Fruit fly (Drosophila melanogaster) whole organism, embryonic: ENCODE results near the gene CG10628.

Source experiments
- Antp ChIP-seq: fragments of 200-800 bp; sonication (Bioruptor generic); optimal IDR thresholded peaks from 3 replicates; lab custom pipeline; 2016; ENCODE audit warnings: missing biosample characterization, missing genetic modification characterization
- Atf3 ChIP-seq: fragments of 200-800 bp; sonication (Bioruptor generic); optimal IDR thresholded peaks from 3 replicates; lab custom pipeline; 2016; ENCODE audit warnings: missing biosample characterization, missing genetic modification characterization
- Bteb2 ChIP-seq: fragments of 200-800 bp; sonication (Bioruptor generic); optimal IDR thresholded peaks from 2 replicates; lab custom pipeline; 2016; ENCODE audit warnings: missing biosample characterization, missing genetic modification characterization
- CG10274 ChIP-seq: fragments of 200-800 bp; sonication (Bioruptor generic); optimal IDR thresholded peaks from 3 replicates; lab custom pipeline; 2017; ENCODE audit warnings: missing biosample characterization, mild to moderate bottlenecking, missing genetic modification characterization
- CG11504 ChIP-seq: fragments of 200-800 bp; sonication (Bioruptor generic); optimal IDR thresholded peaks from 3 replicates; lab custom pipeline; 2019; ENCODE audit warnings: missing biosample characterization, mild to moderate bottlenecking, missing genetic modification characterization, moderate library complexity
- CG11723 ChIP-seq: fragments of 200-800 bp; sonication (Bioruptor generic); optimal IDR thresholded peaks from 2 replicates; lab custom pipeline; 2017; ENCODE audit warnings: missing biosample characterization, mild to moderate bottlenecking, missing genetic modification characterization
- CG12155 ChIP-seq: fragments of 200-800 bp; sonication (Bioruptor generic); optimal IDR thresholded peaks from 3 replicates; lab custom pipeline; 2016; ENCODE audit warnings: missing biosample characterization, missing genetic modification characterization
- CG13287 ChIP-seq: fragments of 200-800 bp; sonication (Bioruptor generic); IDR thresholded peaks from 2 replicates; pipeline ENCODE4 v1.3.6; 2022; ENCODE audit warnings: missing biosample characterization, missing genetic modification characterization; ENCODE audit not compliant: partially characterized antibody
- CG15479 ChIP-seq: fragments of 200-800 bp; sonication (Bioruptor generic); optimal IDR thresholded peaks from 3 replicates; lab custom pipeline; 2019; ENCODE audit warnings: missing biosample characterization, mild to moderate bottlenecking, missing genetic modification characterization, moderate library complexity
- CG15696 ChIP-seq: fragments of 200-800 bp; sonication (Bioruptor generic); optimal IDR thresholded peaks from 2 replicates; lab custom pipeline; 2019; ENCODE audit warnings: missing biosample characterization, mild to moderate bottlenecking, missing genetic modification characterization, moderate library complexity
- CG1603 ChIP-seq: fragments of 200-800 bp; sonication (Bioruptor generic); optimal IDR thresholded peaks from 2 replicates; lab custom pipeline; 2019; ENCODE audit warnings: missing biosample characterization, mild to moderate bottlenecking, missing genetic modification characterization, moderate library complexity
- CG17385 ChIP-seq: fragments of 200-800 bp; sonication (Bioruptor generic); optimal IDR thresholded peaks from 3 replicates; lab custom pipeline; 2018; ENCODE audit warnings: missing biosample characterization, mild to moderate bottlenecking, missing genetic modification characterization
- CG1792 ChIP-seq: fragments of 200-800 bp; sonication (Bioruptor generic); optimal IDR thresholded peaks from 2 replicates; lab custom pipeline; 2016; ENCODE audit warnings: missing biosample characterization, missing genetic modification characterization
- CG18619 ChIP-seq: fragments of 200-800 bp; sonication (Bioruptor generic); optimal IDR thresholded peaks from 3 replicates; lab custom pipeline; 2017; ENCODE audit warnings: missing biosample characterization, mild to moderate bottlenecking, missing genetic modification characterization
- CG33557 ChIP-seq: fragments of 200-800 bp; sonication (Bioruptor generic); optimal IDR thresholded peaks from 2 replicates; lab custom pipeline; 2019; ENCODE audit warnings: missing biosample characterization, mild to moderate bottlenecking, missing genetic modification characterization, moderate library complexity
- CG34422 ChIP-seq: fragments of 200-800 bp; sonication (Bioruptor generic); IDR thresholded peaks from 3 replicates; pipeline ENCODE4 v1.3.6; 2022; ENCODE audit warnings: missing biosample characterization, missing genetic modification characterization
- CG42726 ChIP-seq: fragments of 200-800 bp; sonication (Bioruptor generic); IDR thresholded peaks from 2 replicates; pipeline ENCODE4 v1.3.6; 2022; ENCODE audit warnings: missing biosample characterization, missing genetic modification characterization; ENCODE audit not compliant: partially characterized antibody
- CG4282 ChIP-seq: fragments of 200-800 bp; sonication (Bioruptor generic); optimal IDR thresholded peaks from 2 replicates; lab custom pipeline; 2016; ENCODE audit warnings: missing biosample characterization, missing genetic modification characterization
- CG6175 ChIP-seq: fragments of 200-800 bp; sonication (Bioruptor generic); IDR thresholded peaks from 3 replicates; pipeline ENCODE4 v1.3.6; 2022; ENCODE audit warnings: missing biosample characterization, missing genetic modification characterization
- CG6813 ChIP-seq: fragments of 200-800 bp; sonication (Bioruptor generic); optimal IDR thresholded peaks from 2 replicates; lab custom pipeline; 2017; ENCODE audit warnings: missing biosample characterization, missing genetic modification characterization, mild to moderate bottlenecking, moderate library complexity, missing genetic modification reagents
- CG7928 ChIP-seq: fragments of 200-800 bp; sonication (Bioruptor generic); optimal IDR thresholded peaks from 2 replicates; lab custom pipeline; 2017; ENCODE audit warnings: missing biosample characterization, mild to moderate bottlenecking, missing genetic modification characterization
- CG9932 ChIP-seq: fragments of 200-800 bp; sonication (Bioruptor generic); IDR thresholded peaks from 2 replicates; pipeline ENCODE4 v1.3.6; 2022; ENCODE audit warnings: missing biosample characterization, missing genetic modification characterization
- CHES-1-like ChIP-seq: fragments of 200-800 bp; sonication (Bioruptor generic); optimal IDR thresholded peaks from 2 replicates; lab custom pipeline; 2016; ENCODE audit warnings: missing biosample characterization, missing genetic modification characterization
- Deaf1 ChIP-seq: fragments of 200-800 bp; optimal IDR thresholded peaks from 3 replicates; lab custom pipeline; 2019; ENCODE audit warnings: missing biosample characterization, mild to moderate bottlenecking, missing genetic modification characterization, moderate library complexity
- Med ChIP-seq: fragments of 200-800 bp; sonication (Bioruptor generic); peaks from one replicate; lab custom pipeline; 2016; ENCODE audit warnings: missing biosample characterization, missing genetic modification characterization, mild to moderate bottlenecking, inconsistent platforms, moderate library complexity
- NfI ChIP-seq: fragments of 200-800 bp; sonication (Bioruptor generic); optimal IDR thresholded peaks from 3 replicates; lab custom pipeline; 2018; ENCODE audit warnings: missing biosample characterization, mild to moderate bottlenecking, missing genetic modification characterization, moderate library complexity
- Oaz ChIP-seq: fragments of 200-800 bp; sonication (Bioruptor generic); IDR thresholded peaks from 2 replicates; pipeline ENCODE4 v1.3.6; 2022; ENCODE audit warnings: missing biosample characterization, missing genetic modification characterization
- PHDP ChIP-seq: fragments of 200-800 bp; sonication (Bioruptor generic); optimal IDR thresholded peaks from 3 replicates; lab custom pipeline; 2018; ENCODE audit warnings: missing biosample characterization, mild to moderate bottlenecking, missing genetic modification characterization, moderate library complexity
- Pdp1 ChIP-seq, 2 experiments: fragments of 200-800 bp; sonication (Bioruptor generic); optimal IDR thresholded peaks; 3 replicates each; lab custom pipeline; 2016; ENCODE audit warnings: missing biosample characterization in 2 of 2, missing genetic modification characterization in 2 of 2, mild to moderate bottlenecking in 1 of 2, moderate library complexity in 1 of 2
- Rfx ChIP-seq: fragments of 200-800 bp; sonication (Bioruptor generic); IDR thresholded peaks from 2 replicates; pipeline ENCODE4 v1.3.6; 2022; ENCODE audit warnings: missing biosample characterization, missing genetic modification characterization
- Sin3A ChIP-seq: fragments of >200 bp; optimal IDR thresholded peaks from 2 replicates; lab custom pipeline; 2018
- Sox102F ChIP-seq: fragments of 200-800 bp; sonication (Bioruptor generic); optimal IDR thresholded peaks from 2 replicates; lab custom pipeline; 2018; ENCODE audit warnings: missing biosample characterization, mild to moderate bottlenecking, missing genetic modification characterization, moderate library complexity
- TFAM ChIP-seq: fragments of 200-800 bp; sonication (Bioruptor generic); optimal IDR thresholded peaks from 2 replicates; lab custom pipeline; 2017; ENCODE audit warnings: missing biosample characterization, missing genetic modification characterization, inconsistent platforms
- Taf1 ChIP-seq: fragments of 200-800 bp; sonication (Bioruptor generic); IDR thresholded peaks from 2 replicates; pipeline ENCODE4 v1.3.6; 2022; ENCODE audit warnings: missing biosample characterization, missing genetic modification characterization
- amos ChIP-seq: fragments of 200-800 bp; sonication (Bioruptor generic); IDR thresholded peaks from 2 replicates; pipeline ENCODE4 v1.3.6; 2022; ENCODE audit warnings: missing biosample characterization, missing genetic modification characterization; ENCODE audit not compliant: partially characterized antibody
- br ChIP-seq: fragments of >200 bp; optimal IDR thresholded peaks from 2 replicates; lab custom pipeline; 2017
- chn ChIP-seq: fragments of 200-800 bp; sonication (Bioruptor generic); optimal IDR thresholded peaks from 2 replicates; lab custom pipeline; 2016; ENCODE audit warnings: missing biosample characterization, missing genetic modification characterization
- gcm2 ChIP-seq: fragments of 200-800 bp; sonication (Bioruptor generic); optimal IDR thresholded peaks from 2 replicates; lab custom pipeline; 2016; ENCODE audit warnings: missing biosample characterization, missing genetic modification characterization
- gem ChIP-seq: fragments of 200-800 bp; sonication (Bioruptor generic); optimal IDR thresholded peaks from 2 replicates; lab custom pipeline; 2019; ENCODE audit warnings: missing biosample characterization, mild to moderate bottlenecking, missing genetic modification characterization, moderate library complexity
- grau ChIP-seq: fragments of 200-800 bp; optimal IDR thresholded peaks from 3 replicates; lab custom pipeline; 2019; ENCODE audit warnings: missing biosample characterization, mild to moderate bottlenecking, missing genetic modification characterization, moderate library complexity
- hbn ChIP-seq: fragments of 200-800 bp; sonication (Bioruptor generic); IDR thresholded peaks from 2 replicates; pipeline ENCODE4 v1.3.6; 2022; ENCODE audit warnings: missing biosample characterization, missing genetic modification characterization; ENCODE audit not compliant: partially characterized antibody
- inv ChIP-seq: fragments of 200-800 bp; sonication (Bioruptor generic); IDR thresholded peaks from 2 replicates; pipeline ENCODE4 v1.3.6; 2022; ENCODE audit warnings: missing biosample characterization, missing genetic modification characterization; ENCODE audit not compliant: partially characterized antibody
- p53 ChIP-seq: fragments of 200-800 bp; sonication (Bioruptor generic); optimal IDR thresholded peaks from 2 replicates; lab custom pipeline; 2016; ENCODE audit warnings: missing biosample characterization, missing genetic modification characterization
- ranshi ChIP-seq: fragments of 200-800 bp; sonication (Bioruptor generic); IDR thresholded peaks from 2 replicates; pipeline ENCODE4 v1.3.6; 2022; ENCODE audit warnings: missing biosample characterization, missing genetic modification characterization
- ro ChIP-seq: fragments of 200-800 bp; sonication (Bioruptor generic); IDR thresholded peaks from 2 replicates; pipeline ENCODE4 v1.3.6; 2022; ENCODE audit warnings: missing biosample characterization, missing genetic modification characterization
- sens ChIP-seq: fragments of 200-800 bp; sonication (Bioruptor generic); peaks from one replicate; lab custom pipeline; 2016; ENCODE audit warnings: missing biosample characterization, missing genetic modification characterization
- shn ChIP-seq: fragments of 200-800 bp; sonication (Bioruptor generic); optimal IDR thresholded peaks from 3 replicates; lab custom pipeline; 2016; ENCODE audit warnings: missing biosample characterization, missing genetic modification characterization
- sim ChIP-seq: fragments of 200-800 bp; sonication (Bioruptor generic); IDR thresholded peaks from 2 replicates; pipeline ENCODE4 v1.3.6; 2022; ENCODE audit warnings: missing biosample characterization, missing genetic modification characterization
- zfh1 ChIP-seq: fragments of 200-800 bp; sonication (Bioruptor generic); IDR thresholded peaks from 3 replicates; pipeline ENCODE4 v1.3.6; 2022; ENCODE audit warnings: missing biosample characterization, missing genetic modification characterization

Gene CG10628

dm6 chr2L:19795320-19796110 lies 37.1 kb upstream of the CG10628 start (continued):
- TF ChIP-seq CG18619 (GFP tag; lab: Kevin White, UChicago) (peak; percentile 47), p53 (GFP tag; lab: Kevin White, UChicago) (peak; percentile 57), Atf3 (GFP tag; lab: Kevin White, UChicago) (peak; percentile 24), Taf1 (GFP tag; lab: Robert Waterston, UW) (no peak), CHES-1-like (GFP tag; lab: Kevin White, UChicago) (peak; percentile 75), Pdp1 (GFP tag; optimal IDR thresholded peaks at IDR 0.05; lab: Kevin White, UChicago) (peak; percentile 23 to 63), Antp (GFP tag; lab: Kevin White, UChicago) (peak; percentile 37), TFAM (GFP tag; lab: Kevin White, UChicago) (no peak), CG42726 (peak; percentile 75; the same call in 1 of the 2 replicates), CG34422 (GFP tag; lab: Robert Waterston, UW) (0 out of 3 replicates have a peak, but pooled peaks have one; percentile 55), Sox102F (GFP tag; lab: Kevin White, UChicago) (peak; percentile 2), zfh1 (GFP tag; lab: Robert Waterston, UW) (peak; percentile 11; the same call in 2 of the 3 replicates), CG33557 (GFP tag; lab: Kevin White, UChicago) (peak; percentile 35), gem (peak; percentile 58), CG11723 (peak; percentile 24), CG1603 (tag; lab: Kevin White, UChicago) (peak; percentile 78), chn (GFP tag; lab: Kevin White, UChicago) (peak; percentile 2), CG10274 (GFP tag; lab: Kevin White, UChicago) (no peak), CG13287 (GFP tag; lab: Robert Waterston, UW) (peak; percentile 87), Deaf1 (tag; lab: Kevin White, UChicago) (peak; percentile 39), Rfx (peak; percentile 70), ro (no peak), PHDP (peak; percentile 40), CG4282 (peak; percentile 52), Sin3A (lab: Kevin White, UChicago) (peak; percentile 58), CG9932 (GFP tag; lab: Robert Waterston, UW) (peak; percentile 75), shn (peak; percentile 33), sens (GFP tag; lab: Kevin White, UChicago) (peak; percentile 87), NfI (GFP tag; lab: Kevin White, UChicago) (peak; percentile 35), Bteb2 (GFP tag; lab: Kevin White, UChicago) (peak; percentile 31), CG1792 (GFP tag; lab: Kevin White, UChicago) (peak; percentile 16), Med (peak; percentile 80), CG15696 (peak; percentile 29), CG12155 (peak; percentile 33), gcm2 (GFP tag; lab: Kevin White, UChicago) (no peak), br (no peak), sim (GFP tag; lab: Robert Waterston, UW) (no peak), hbn (GFP tag; lab: Robert Waterston, UW) (peak; percentile 59; the same call in 1 of the 2 replicates), grau (tag; lab: Kevin White, UChicago) (peak; percentile 45), ranshi (GFP tag; lab: Robert Waterston, UW) (0 out of 2 replicates have a peak, but pooled peaks have one; percentile 6), CG6175 (no peak), amos (GFP tag; lab: Robert Waterston, UW) (peak; percentile 85), CG7928 (GFP tag; lab: Kevin White, UChicago) (no peak), inv (peak; percentile 77), CG15479 (GFP tag; lab: Kevin White, UChicago) (no peak), CG11504 (tag; lab: Kevin White, UChicago) (peak; percentile 46), CG6813 (no peak), Oaz (GFP tag; lab: Robert Waterston, UW) (no peak), CG17385 (GFP tag; lab: Kevin White, UChicago) (peak; percentile 45)
